Worm (Caenorhabditis elegans): Measurements from ENCODE around the gene C18E9.2.
A peak's percentile ranks its signal among the peaks of the same experiment; 100 is the strongest.

Gene C18E9.2

ce11 chrII:8969251-8970183 lies 4.7 kb downstream of the C18E9.2 start, which contains the start of the genes szy-20 and C18E9.5:
Gene szy-20 (minus strand): TSS chrII:8969333.
Gene C18E9.5 (plus strand): TSS chrII:8969980.
- TF ChIP-seq W03F9.2 (tag; optimal IDR thresholded peaks at IDR 0.05) (peak; percentile 64), dao-5 (tag; optimal IDR thresholded peaks at IDR 0.05) (no peak), him-1 (tag; optimal IDR thresholded peaks at IDR 0.05) (peak; percentile 75)

ce11 chrII:8973516-8974043 lies 8.8 kb downstream of the C18E9.2 start, which contains the start of gene tomm-40:
Gene tomm-40 (minus strand): TSS chrII:8973566.
- TF ChIP-seq dao-5 (tag; optimal IDR thresholded peaks at IDR 0.05) (no peak), him-1 (tag; optimal IDR thresholded peaks at IDR 0.05) (no peak), W03F9.2 (tag; optimal IDR thresholded peaks at IDR 0.05) (no peak)

ce11 chrII:8982683-8983082 lies 17.9 kb downstream of the C18E9.2 start, which contains the start of gene C18E9.7:
Gene C18E9.7 (minus strand): TSS chrII:8982783.
- no peak for TF ChIP-seq him-1 (tag; optimal IDR thresholded peaks at IDR 0.05)
- no peak for TF ChIP-seq dao-5 (tag; optimal IDR thresholded peaks at IDR 0.05)
- TF ChIP-seq W03F9.2 (tag; optimal IDR thresholded peaks at IDR 0.05): no peak

- TF ChIP-seq dao-5 (tag; optimal IDR thresholded peaks at IDR 0.05) (no peak), W03F9.2 (tag; optimal IDR thresholded peaks at IDR 0.05) (no peak), him-1 (tag; optimal IDR thresholded peaks at IDR 0.05) (no peak)
Observed at ce11 chrII:8987962-8988361, 23.2 kb downstream of the C18E9.2 start, which contains the start of gene C18E9.8. Gene C18E9.8 (minus strand): TSS chrII:8988062.

ce11 chrII:8989444-8989843 lies 24.6 kb downstream of the C18E9.2 start, which contains the start of gene C18E9.9:
Gene C18E9.9 (minus strand): TSS chrII:8989544.
- TF ChIP-seq him-1 (tag; optimal IDR thresholded peaks at IDR 0.05) (no peak), W03F9.2 (tag; optimal IDR thresholded peaks at IDR 0.05) (no peak), dao-5 (tag; optimal IDR thresholded peaks at IDR 0.05) (no peak)

ce11 chrII:8990267-8990666 lies 25.5 kb downstream of the C18E9.2 start:
- TF ChIP-seq dao-5 (tag; optimal IDR thresholded peaks at IDR 0.05) (no peak), W03F9.2 (tag; optimal IDR thresholded peaks at IDR 0.05) (no peak)

ce11 chrII:8991602-8992001 lies 26.8 kb downstream of the C18E9.2 start:
- no peak for TF ChIP-seq dao-5 (tag; optimal IDR thresholded peaks at IDR 0.05)
- no peak for TF ChIP-seq W03F9.2 (tag; optimal IDR thresholded peaks at IDR 0.05)

- no peak for TF ChIP-seq dao-5 (tag; optimal IDR thresholded peaks at IDR 0.05)
- no peak for TF ChIP-seq him-1 (tag; optimal IDR thresholded peaks at IDR 0.05)
- no peak for TF ChIP-seq W03F9.2 (tag; optimal IDR thresholded peaks at IDR 0.05)
Observed at ce11 chrII:8992780-8993179, 28.0 kb downstream of the C18E9.2 start, which contains the start of gene ooc-5. Gene ooc-5 (plus strand): TSS chrII:8993160.

ce11 chrII:8994336-8994735 lies 29.5 kb downstream of the C18E9.2 start, which contains the start of gene F44G4.1:
Gene F44G4.1 (plus strand): TSS chrII:8994636.
- TF ChIP-seq dao-5 (tag; optimal IDR thresholded peaks at IDR 0.05) (no peak), W03F9.2 (tag; optimal IDR thresholded peaks at IDR 0.05) (no peak), him-1 (tag; optimal IDR thresholded peaks at IDR 0.05) (no peak)

ce11 chrII:8996064-8996463 lies 31.3 kb downstream of the C18E9.2 start, which contains the start of gene ndub-2:
Gene ndub-2 (plus strand): TSS chrII:8996364.
- TF ChIP-seq him-1 (tag; optimal IDR thresholded peaks at IDR 0.05): no peak
- TF ChIP-seq W03F9.2 (tag; optimal IDR thresholded peaks at IDR 0.05): no peak

- no peak for TF ChIP-seq dao-5 (tag; optimal IDR thresholded peaks at IDR 0.05)
- no peak for TF ChIP-seq W03F9.2 (tag; optimal IDR thresholded peaks at IDR 0.05)
- TF ChIP-seq him-1 (tag; optimal IDR thresholded peaks at IDR 0.05): no peak
Observed at ce11 chrII:8997479-8997878, 32.7 kb downstream of the C18E9.2 start, which contains the start of the genes F44G4.3 and tdp-1. Gene F44G4.3 (minus strand): TSS chrII:8997662. Gene tdp-1 (plus strand): TSS chrII:8997825.

ce11 chrII:9000331-9000730 lies 35.5 kb downstream of the C18E9.2 start, which contains the start of gene F44G4.5:
Gene F44G4.5 (minus strand): TSS chrII:9000431.
- no peak for TF ChIP-seq him-1 (tag; optimal IDR thresholded peaks at IDR 0.05)
- no peak for TF ChIP-seq W03F9.2 (tag; optimal IDR thresholded peaks at IDR 0.05)
- TF ChIP-seq dao-5 (tag; optimal IDR thresholded peaks at IDR 0.05): no peak

- TF ChIP-seq dao-5 (tag; optimal IDR thresholded peaks at IDR 0.05) (no peak), him-1 (tag; optimal IDR thresholded peaks at IDR 0.05) (no peak), W03F9.2 (tag; optimal IDR thresholded peaks at IDR 0.05) (no peak)
Observed at ce11 chrII:9001743-9002222, 37.0 kb downstream of the C18E9.2 start, which contains the start of gene F44G4.6. Gene F44G4.6 (minus strand): TSS chrII:9001793.
